Worm (Caenorhabditis elegans) whole organism, young adult: ENCODE results near the gene C32D5.11.

Source experiments
- B0261.1 ChIP-seq: sonication (generic microtip); optimal IDR thresholded peaks from 2 replicates; lab custom pipeline; 2016; ENCODE audit warnings: mild to moderate bottlenecking, missing genetic modification characterization, moderate library complexity, missing compliant biosample characterization
- D2030.7 ChIP-seq: fragments of 200-800 bp; sonication (Bioruptor generic); IDR thresholded peaks from 2 replicates; pipeline ENCODE4 v1.3.6; 2022; ENCODE audit warnings: missing genetic modification reagents, missing genetic modification characterization, missing compliant biosample characterization
- F23B12.7 ChIP-seq: sonication (generic microtip); optimal IDR thresholded peaks from 2 replicates; lab custom pipeline; 2017; ENCODE audit warnings: missing genetic modification characterization, mild to moderate bottlenecking, missing compliant biosample characterization, antibody characterized with exemption, moderate library complexity; ENCODE audit not compliant: insufficient read depth
- F49E8.2 ChIP-seq: sonication (generic microtip); optimal IDR thresholded peaks from 3 replicates; lab custom pipeline; 2017; ENCODE audit warnings: missing genetic modification characterization, mild to moderate bottlenecking, missing compliant biosample characterization, antibody characterized with exemption, moderate library complexity; ENCODE audit not compliant: insufficient read depth
- F57C9.4 ChIP-seq: sonication (generic microtip); optimal IDR thresholded peaks from 2 replicates; lab custom pipeline; 2017; ENCODE audit warnings: mild to moderate bottlenecking, missing genetic modification characterization, missing compliant biosample characterization
- Y79H2A.3 ChIP-seq: fragments of 200-800 bp; sonication (Bioruptor generic); conservative IDR thresholded peaks from 2 replicates; pipeline ENCODE4 v1.3.6; 2022; ENCODE audit warnings: missing genetic modification reagents, missing genetic modification characterization, missing compliant biosample characterization
- akir-1 ChIP-seq: fragments of 200-800 bp; sonication (Bioruptor generic); optimal IDR thresholded peaks from 2 replicates; lab custom pipeline; 2018; ENCODE audit warnings: mild to moderate bottlenecking, missing genetic modification characterization, moderate library complexity, missing compliant biosample characterization
- athp-1 ChIP-seq: sonication (generic microtip); optimal IDR thresholded peaks from 2 replicates; lab custom pipeline; 2017; ENCODE audit warnings: mild to moderate bottlenecking, missing genetic modification characterization, missing compliant biosample characterization
- ccch-3 ChIP-seq: fragments of 200-800 bp; sonication (Bioruptor generic); optimal IDR thresholded peaks from 2 replicates; lab custom pipeline; 2018; ENCODE audit warnings: mild to moderate bottlenecking, missing genetic modification characterization, missing compliant biosample characterization
- cebp-2 ChIP-seq: fragments of 200-800 bp; sonication (Bioruptor generic); IDR thresholded peaks from 2 replicates; pipeline ENCODE4 v1.3.6; 2022; ENCODE audit warnings: missing genetic modification characterization, missing compliant biosample characterization
- ceh-27 ChIP-seq: fragments of 200-800 bp; sonication (Bioruptor generic); optimal IDR thresholded peaks from 2 replicates; lab custom pipeline; 2018; ENCODE audit warnings: mild to moderate bottlenecking, missing genetic modification characterization, moderate library complexity, missing compliant biosample characterization
- ceh-58 ChIP-seq: fragments of 200-800 bp; sonication (Bioruptor generic); IDR thresholded peaks from 2 replicates; pipeline ENCODE4 v1.3.6; 2022; ENCODE audit warnings: missing genetic modification characterization, missing compliant biosample characterization
- chd-7 ChIP-seq: sonication (generic microtip); optimal IDR thresholded peaks from 2 replicates; lab custom pipeline; 2016; ENCODE audit warnings: mild to moderate bottlenecking, missing genetic modification characterization, moderate library complexity, missing compliant biosample characterization
- die-1 ChIP-seq: sonication (generic microtip); optimal IDR thresholded peaks from 2 replicates; lab custom pipeline; 2016; ENCODE audit warnings: missing genotype, mild to moderate bottlenecking, missing genetic modification characterization, missing compliant biosample characterization
- dpff-1 ChIP-seq: sonication (generic microtip); optimal IDR thresholded peaks from 2 replicates; lab custom pipeline; 2017; ENCODE audit warnings: mild to moderate bottlenecking, missing genetic modification characterization, missing compliant biosample characterization
- egl-44 ChIP-seq: fragments of 200-800 bp; sonication (Bioruptor generic); IDR thresholded peaks from 2 replicates; pipeline ENCODE4 v1.3.6; 2022; ENCODE audit warnings: missing genetic modification reagents, missing genetic modification characterization, missing compliant biosample characterization
- ekl-4 ChIP-seq: fragments of 200-800 bp; sonication (Bioruptor generic); IDR thresholded peaks from 2 replicates; pipeline ENCODE4 v1.3.6; 2022; ENCODE audit warnings: missing genetic modification reagents, missing genetic modification characterization, missing compliant biosample characterization
- ets-4 ChIP-seq: fragments of 200-800 bp; sonication (Bioruptor generic); optimal IDR thresholded peaks from 2 replicates; lab custom pipeline; 2018; ENCODE audit warnings: mild to moderate bottlenecking, missing genetic modification characterization, missing compliant biosample characterization
- hlh-26 ChIP-seq: fragments of 200-800 bp; sonication (Bioruptor generic); conservative IDR thresholded peaks from 2 replicates; pipeline ENCODE4 v1.3.6; 2022; ENCODE audit warnings: missing genetic modification reagents, missing genetic modification characterization, missing compliant biosample characterization
- hmg-20 ChIP-seq: fragments of 200-800 bp; sonication (Bioruptor generic); IDR thresholded peaks from 2 replicates; pipeline ENCODE4 v1.3.6; 2022; ENCODE audit warnings: missing genetic modification reagents, missing genetic modification characterization, missing compliant biosample characterization
- hsf-1 ChIP-seq: fragments of 200-800 bp; sonication (Bioruptor generic); IDR thresholded peaks from 2 replicates; pipeline ENCODE4 v1.3.6; 2022; ENCODE audit warnings: missing genetic modification reagents, missing genetic modification characterization, missing compliant biosample characterization
- lin-26 ChIP-seq: fragments of 200-800 bp; sonication (Bioruptor generic); IDR thresholded peaks from 2 replicates; pipeline ENCODE4 v1.3.6; 2022; ENCODE audit warnings: missing genetic modification reagents, missing genetic modification characterization, missing compliant biosample characterization
- lin-54 ChIP-seq: fragments of 200-800 bp; sonication (Bioruptor generic); optimal IDR thresholded peaks from 2 replicates; lab custom pipeline; 2018; ENCODE audit warnings: mild to moderate bottlenecking, missing genetic modification characterization, missing compliant biosample characterization
- lsy-27 ChIP-seq: sonication (generic microtip); optimal IDR thresholded peaks from 2 replicates; lab custom pipeline; 2017; ENCODE audit warnings: missing genetic modification characterization, mild to moderate bottlenecking, missing compliant biosample characterization, antibody characterized with exemption, missing genotype, borderline replicate concordance; ENCODE audit not compliant: insufficient read depth
- madf-6 ChIP-seq: fragments of 200-800 bp; sonication (Bioruptor generic); IDR thresholded peaks from 2 replicates; pipeline ENCODE4 v1.3.6; 2022; ENCODE audit warnings: missing genetic modification reagents, missing genetic modification characterization, missing compliant biosample characterization
- nfya-2 ChIP-seq: fragments of 200-800 bp; sonication (Bioruptor generic); IDR thresholded peaks from 2 replicates; pipeline ENCODE4 v1.3.6; 2022; ENCODE audit warnings: missing genetic modification reagents, missing genetic modification characterization, missing compliant biosample characterization
- nfyb-1 ChIP-seq: fragments of 200-800 bp; sonication (Bioruptor generic); IDR thresholded peaks from 2 replicates; pipeline ENCODE4 v1.3.6; 2022; ENCODE audit warnings: missing genetic modification reagents, missing genetic modification characterization, missing compliant biosample characterization
- nhr-179 ChIP-seq: sonication (generic microtip); optimal IDR thresholded peaks from 2 replicates; lab custom pipeline; 2016; ENCODE audit warnings: mild to moderate bottlenecking, missing genetic modification characterization, missing compliant biosample characterization
- nhr-27 ChIP-seq: fragments of 200-800 bp; sonication (Bioruptor generic); optimal IDR thresholded peaks from 2 replicates; lab custom pipeline; 2018; ENCODE audit warnings: mild to moderate bottlenecking, missing genetic modification characterization, moderate library complexity, missing compliant biosample characterization
- rpc-1 ChIP-seq, 2 experiments: fragments of 150-350 bp in 1 of 2; sonication (generic microtip) in 1 of 2; optimal IDR thresholded peaks; 2 replicates each; lab custom pipeline; 2014 to 2018; ENCODE audit warnings: missing biosample characterization in 1 of 2, missing genetic modification characterization in 1 of 2, missing genetic modification reagents in 1 of 2, missing genotype in 1 of 2
- snpc-1.3 ChIP-seq: sonication (generic microtip); optimal IDR thresholded peaks from 2 replicates; lab custom pipeline; 2017; ENCODE audit warnings: missing genetic modification characterization, mild to moderate bottlenecking, missing compliant biosample characterization, antibody characterized with exemption, moderate library complexity, missing genotype, missing genetic modification reagents; ENCODE audit not compliant: insufficient read depth
- snpc-3.4 ChIP-seq: sonication (generic microtip); optimal IDR thresholded peaks from 2 replicates; lab custom pipeline; 2017; ENCODE audit warnings: missing genetic modification characterization, mild to moderate bottlenecking, missing compliant biosample characterization, antibody characterized with exemption, moderate library complexity, missing genotype, missing genetic modification reagents
- tbp1 ChIP-seq: fragments of 200-800 bp; sonication (Bioruptor generic); optimal IDR thresholded peaks from 2 replicates; lab custom pipeline; 2018; ENCODE audit warnings: mild to moderate bottlenecking, missing genetic modification characterization, missing compliant biosample characterization
- unc-130 ChIP-seq: sonication (generic microtip); optimal IDR thresholded peaks from 2 replicates; lab custom pipeline; 2016; ENCODE audit warnings: missing genetic modification reagents, missing genetic modification characterization, missing compliant biosample characterization
- ztf-25 ChIP-seq: fragments of 200-800 bp; sonication (Bioruptor generic); IDR thresholded peaks from 2 replicates; pipeline ENCODE4 v1.3.6; 2022; ENCODE audit warnings: missing genetic modification reagents, missing genetic modification characterization, missing compliant biosample characterization

C32D5.11 gene

ce11 chrII:6358232-6358631 is 3.0 kb upstream of the C32D5.11 start:
- peak; percentile 25 for TF ChIP-seq die-1 (tag; lab: Kevin White, UChicago)
- 0 out of 2 replicates have a peak, but pooled peaks have one; percentile 30 for TF ChIP-seq hsf-1 (GFP tag; lab: Robert Waterston, UW)
- 0 out of 2 replicates have a peak, but pooled peaks have one; percentile 93 for TF ChIP-seq ceh-58 (GFP tag; lab: Robert Waterston, UW)
- TF ChIP-seq athp-1 = peak; percentile 50
- TF ChIP-seq lin-54 (GFP tag; lab: Kevin White, UChicago) = peak; percentile 37
- no peak for TF ChIP-seq chd-7 (tag; lab: Kevin White, UChicago)
- TF ChIP-seq madf-6 (GFP tag; lab: Robert Waterston, UW) = peak; percentile 49; the same call in 1 of the 2 replicates
- TF ChIP-seq snpc-3.4 (tag; lab: Kevin White, UChicago) = peak; percentile 37
- no peak for TF ChIP-seq ekl-4 (GFP tag; lab: Robert Waterston, UW)
- TF ChIP-seq cebp-2 (GFP tag; lab: Robert Waterston, UW) = no peak
- peak; percentile 66 for TF ChIP-seq lin-26
- TF ChIP-seq ets-4 = no peak
- peak; percentile 52 for TF ChIP-seq B0261.1
- TF ChIP-seq F49E8.2 (tag; lab: Kevin White, UChicago) = peak; percentile 35
- TF ChIP-seq tbp1 (GFP tag; lab: Kevin White, UChicago) = peak; percentile 83
- TF ChIP-seq F23B12.7 = peak; percentile 54
- peak; percentile 28 for TF ChIP-seq snpc-1.3
- no peak for TF ChIP-seq ceh-27 (GFP tag; lab: Kevin White, UChicago)
- TF ChIP-seq nfya-2 = no peak
- peak; percentile 56 for TF ChIP-seq rpc-1 (optimal IDR thresholded peaks at IDR 0.05; lab: Kevin White, UChicago)
- TF ChIP-seq rpc-1 (tag; optimal IDR thresholded peaks at IDR 0.05; lab: Kevin White, UChicago) = peak; percentile 78

ce11 chrII:6351887-6352286 is 3.4 kb downstream of the C32D5.11 start, which contains the start of gene C32D5.10:
TSS of gene C32D5.10 (minus strand) at chrII:6351987.
- TF ChIP-seq nhr-27 (tag; lab: Kevin White, UChicago) (no peak), ccch-3 (no peak), egl-44 (GFP tag; lab: Robert Waterston, UW) (no peak), lsy-27 (no peak), nhr-179 (no peak), nfyb-1 (GFP tag; lab: Robert Waterston, UW) (no peak), chd-7 (tag; lab: Kevin White, UChicago) (no peak), hlh-26 (GFP tag; lab: Robert Waterston, UW) (no peak), unc-130 (GFP tag; lab: Kevin White, UChicago) (no peak), hmg-20 (GFP tag; lab: Robert Waterston, UW) (no peak)

ce11 chrII:6349968-6350367 is 5.3 kb downstream of the C32D5.11 start:
- TF ChIP-seq ztf-25 (GFP tag; lab: Robert Waterston, UW) (no peak), Y79H2A.3 (GFP tag; lab: Robert Waterston, UW) (no peak), F57C9.4 (tag; lab: Kevin White, UChicago) (no peak), dpff-1 (tag; lab: Kevin White, UChicago) (no peak), akir-1 (GFP tag; lab: Kevin White, UChicago) (no peak), D2030.7 (no peak), hmg-20 (GFP tag; lab: Robert Waterston, UW) (no peak)
